Fruit fly (Drosophila melanogaster) whole organism, pupa: ENCODE measurements around the gene Tfb4.

ENCODE experiments used
- CG12605 ChIP-seq: fragments of 200-800 bp; sonication (Bioruptor generic); IDR thresholded peaks from 2 replicates; pipeline ENCODE4 v1.3.6; 2022; ENCODE audit warnings: missing biosample characterization, missing genetic modification characterization
- CG13204 ChIP-seq: fragments of 200-800 bp; sonication (Bioruptor generic); optimal IDR thresholded peaks from 2 replicates; lab custom pipeline; 2018; ENCODE audit warnings: missing biosample characterization, mild to moderate bottlenecking, missing genetic modification characterization, moderate library complexity
- CG15710 ChIP-seq: fragments of 200-800 bp; sonication (Bioruptor generic); optimal IDR thresholded peaks from 2 replicates; lab custom pipeline; 2018; ENCODE audit warnings: missing biosample characterization, mild to moderate bottlenecking, missing genetic modification characterization, moderate library complexity
- CG32121 ChIP-seq: fragments of 200-800 bp; sonication (Bioruptor generic); IDR thresholded peaks from 2 replicates; pipeline ENCODE4 v1.3.6; 2022; ENCODE audit warnings: missing biosample characterization, missing genetic modification characterization
- CG4496 ChIP-seq: fragments of 200-800 bp; sonication (Bioruptor generic); IDR thresholded peaks from 3 replicates; pipeline ENCODE4 v1.3.6; 2022; ENCODE audit warnings: missing biosample characterization, missing genetic modification characterization
- CG8159 ChIP-seq: fragments of 200-800 bp; sonication (Bioruptor generic); optimal IDR thresholded peaks from 3 replicates; lab custom pipeline; 2018; ENCODE audit warnings: missing biosample characterization, mild to moderate bottlenecking, missing genetic modification characterization, moderate library complexity
- CG8301 ChIP-seq: fragments of 200-800 bp; sonication (Bioruptor generic); optimal IDR thresholded peaks from 2 replicates; lab custom pipeline; 2018; ENCODE audit warnings: missing biosample characterization, mild to moderate bottlenecking, missing genetic modification characterization
- CG9948 ChIP-seq: fragments of 200-800 bp; sonication (Bioruptor generic); optimal IDR thresholded peaks from 2 replicates; lab custom pipeline; 2018; ENCODE audit warnings: missing biosample characterization, mild to moderate bottlenecking, missing genetic modification characterization, moderate library complexity
- D1 ChIP-seq: fragments of 200-800 bp; sonication (Bioruptor generic); optimal IDR thresholded peaks from 2 replicates; lab custom pipeline; 2018; ENCODE audit warnings: missing biosample characterization, mild to moderate bottlenecking, missing genetic modification characterization, moderate library complexity
- Pif1B ChIP-seq: fragments of 200-800 bp; sonication (Bioruptor generic); optimal IDR thresholded peaks from 3 replicates; lab custom pipeline; 2016; ENCODE audit warnings: missing biosample characterization, missing genetic modification characterization
- Snoo ChIP-seq: fragments of 200-800 bp; sonication (Bioruptor generic); optimal IDR thresholded peaks from 3 replicates; lab custom pipeline; 2017; ENCODE audit warnings: missing biosample characterization, mild to moderate bottlenecking, missing genetic modification characterization, inconsistent platforms
- fd96Ca ChIP-seq: fragments of 200-800 bp; sonication (Bioruptor generic); IDR thresholded peaks from 3 replicates; pipeline ENCODE4 v1.3.6; 2022; ENCODE audit warnings: missing biosample characterization, missing genetic modification characterization
- gl ChIP-seq: fragments of 200-800 bp; sonication (Bioruptor generic); optimal IDR thresholded peaks from 2 replicates; lab custom pipeline; 2018; ENCODE audit warnings: missing biosample characterization, mild to moderate bottlenecking, missing genetic modification characterization
- rn ChIP-seq: fragments of 200-800 bp; sonication (Bioruptor generic); IDR thresholded peaks from 2 replicates; pipeline ENCODE4 v1.3.6; 2022; ENCODE audit warnings: missing biosample characterization, missing genetic modification characterization

DNA sequence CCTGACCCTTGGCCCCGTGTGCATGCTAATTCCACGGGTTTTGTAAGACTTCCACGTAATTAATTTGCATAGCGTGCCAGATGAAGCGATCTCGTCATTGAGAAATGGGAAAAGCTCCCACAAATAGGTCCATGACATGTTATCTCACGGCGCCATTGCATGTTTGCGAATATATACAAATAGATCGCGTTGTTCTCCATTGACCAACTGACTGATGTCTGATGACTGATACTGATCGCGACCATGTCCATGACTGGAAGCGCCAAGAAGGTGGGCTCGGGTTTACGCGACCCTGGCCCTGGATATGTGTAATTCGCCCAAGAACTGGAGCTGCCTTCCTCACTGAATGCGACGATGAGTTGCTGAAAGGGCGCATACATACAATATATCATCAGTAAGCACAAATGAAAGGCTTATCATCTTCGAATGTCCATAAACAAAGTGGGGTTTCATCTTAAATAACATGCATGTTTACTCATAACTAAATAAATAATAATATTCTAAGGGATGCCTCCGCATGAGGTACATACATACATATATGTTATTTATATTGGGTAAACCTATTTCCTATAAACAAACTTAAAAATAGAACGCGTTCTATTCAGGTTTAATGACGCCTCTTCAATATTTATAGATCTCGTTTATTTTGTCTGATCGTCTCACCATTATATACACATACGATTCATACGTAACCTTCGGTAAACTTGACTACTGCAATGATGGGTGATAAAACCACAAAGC is 27.2 kb downstream of the Tfb4 start:
- TF ChIP-seq CG12605, result no peak
- TF ChIP-seq CG13204, result no peak
- no peak for TF ChIP-seq CG32121 (GFP tag; lab: Robert Waterston, UW)
- no peak for TF ChIP-seq CG9948 (tag; lab: Kevin White, UChicago)
- no peak for TF ChIP-seq CG15710 (tag; lab: Kevin White, UChicago)
- no peak for TF ChIP-seq Pif1B (GFP tag; lab: Kevin White, UChicago)
- TF ChIP-seq D1 (tag; lab: Kevin White, UChicago), result no peak
- no peak for TF ChIP-seq CG4496 (GFP tag; lab: Robert Waterston, UW)
- TF ChIP-seq fd96Ca (GFP tag; lab: Robert Waterston, UW), result no peak
- no peak for TF ChIP-seq gl
- no peak for TF ChIP-seq rn (GFP tag; lab: Robert Waterston, UW)
- no peak for TF ChIP-seq CG8301 (tag; lab: Kevin White, UChicago)
- TF ChIP-seq Snoo (tag; lab: Kevin White, UChicago), result no peak
- no peak for TF ChIP-seq CG8159
